Fruit fly (Drosophila melanogaster) whole organism, wandering third instar larva: ENCODE results near the gene spoon.

Source experiments
- CG32264 ChIP-seq: fragments of 200-800 bp; sonication (Bioruptor generic); optimal IDR thresholded peaks from 2 replicates; lab custom pipeline; 2016; ENCODE audit warnings: missing biosample characterization, missing genetic modification characterization
- HLH106 ChIP-seq: fragments of 200-800 bp; optimal IDR thresholded peaks from 3 replicates; lab custom pipeline; 2019; ENCODE audit warnings: missing biosample characterization, mild to moderate bottlenecking, missing genetic modification characterization, moderate library complexity
- Hr83 ChIP-seq: fragments of 200-300 bp; sonication (Bioruptor generic); optimal IDR thresholded peaks from 2 replicates; lab custom pipeline; 2016; ENCODE audit warnings: missing biosample characterization, mild to moderate bottlenecking, missing genetic modification characterization, moderate library complexity; ENCODE audit not compliant: poor library complexity, severe bottlenecking
- Mio ChIP-seq: sonication (Bioruptor generic); optimal IDR thresholded peaks from 2 replicates; lab custom pipeline; 2016; ENCODE audit warnings: missing biosample characterization, missing genetic modification characterization
- OdsH ChIP-seq: fragments of 200-800 bp; sonication (Bioruptor generic); optimal IDR thresholded peaks from 2 replicates; lab custom pipeline; 2016; ENCODE audit warnings: missing biosample characterization, mild to moderate bottlenecking, missing genetic modification characterization
- br ChIP-seq: fragments of 200-800 bp; sonication (Bioruptor generic); optimal IDR thresholded peaks from 2 replicates; lab custom pipeline; 2016; ENCODE audit warnings: missing biosample characterization, missing genetic modification characterization
- fru ChIP-seq: fragments of 200-800 bp; sonication (Bioruptor generic); optimal IDR thresholded peaks from 3 replicates; lab custom pipeline; 2016; ENCODE audit warnings: missing biosample characterization, mild to moderate bottlenecking, missing genetic modification characterization
- h ChIP-seq: fragments of 200-800 bp; sonication (Bioruptor generic); optimal IDR thresholded peaks from 3 replicates; lab custom pipeline; 2016; ENCODE audit warnings: missing biosample characterization, mild to moderate bottlenecking, missing genetic modification characterization
- lola ChIP-seq: fragments of >200 bp; optimal IDR thresholded peaks from 2 replicates; lab custom pipeline; 2017; ENCODE audit warnings: missing biosample characterization, missing genetic modification characterization
- usp ChIP-seq: fragments of >200 bp; optimal IDR thresholded peaks from 2 replicates; lab custom pipeline; 2017; ENCODE audit warnings: missing biosample characterization, missing genetic modification characterization

DNA sequence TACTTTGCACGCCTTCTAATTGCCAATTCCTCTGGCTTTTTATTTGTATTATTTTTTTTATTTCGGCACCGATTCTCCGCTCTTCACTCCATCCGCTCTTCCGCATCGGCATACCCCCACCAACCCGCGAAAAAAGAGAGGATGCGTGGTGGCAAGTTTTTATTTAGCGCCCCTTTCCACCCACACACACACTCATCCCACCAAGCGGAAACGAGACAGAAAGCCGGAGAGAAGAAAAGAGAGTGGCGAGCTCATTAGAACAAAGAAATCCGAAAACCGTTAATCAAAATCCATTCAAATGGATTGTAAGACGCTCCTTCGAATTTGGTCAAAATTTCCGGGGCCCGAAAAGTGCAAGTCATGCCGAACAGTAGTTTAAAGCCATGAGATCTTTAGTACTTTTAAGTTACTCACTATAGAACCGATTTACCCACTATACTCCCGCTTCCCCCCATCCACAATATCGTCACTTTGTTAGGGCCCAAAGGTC, 2.1 kb downstream of the spoon start:
- no peak for TF ChIP-seq lola (GFP tag; lab: Kevin White, UChicago)
- TF ChIP-seq Hr83 (GFP tag; lab: Kevin White, UChicago) = no peak
- no peak for TF ChIP-seq CG32264 (GFP tag; lab: Kevin White, UChicago)
- TF ChIP-seq OdsH (GFP tag; lab: Kevin White, UChicago) = no peak
- no peak for TF ChIP-seq br (GFP tag; lab: Kevin White, UChicago)
- TF ChIP-seq usp (GFP tag; lab: Kevin White, UChicago) = no peak
- TF ChIP-seq fru (GFP tag; lab: Kevin White, UChicago) = no peak
- TF ChIP-seq HLH106 (tag; lab: Kevin White, UChicago) = no peak
- no peak for TF ChIP-seq h
- no peak for TF ChIP-seq Mio (GFP tag; lab: Kevin White, UChicago)
